Worm (Caenorhabditis elegans) whole organism, L1 larva: ENCODE measurements around the gene ZK829.7.

Experiments
- blmp-1 ChIP-seq: fragments of 150-350 bp; optimal IDR thresholded peaks from 2 replicates; lab custom pipeline; 2014; ENCODE audit warnings: missing biosample characterization, missing genetic modification characterization
- dpl-1 ChIP-seq, 3 experiments: fragments of 150-350 bp in 2 of 3; sonication (generic microtip) in 1 of 3; optimal IDR thresholded peaks; 2 replicates each; lab custom pipeline; 2014 to 2017; ENCODE audit warnings: missing biosample characterization in 3 of 3, missing genetic modification characterization in 3 of 3, missing genetic modification reagents in 3 of 3
- elt-2 ChIP-seq: sonication (generic microtip); optimal IDR thresholded peaks from 2 replicates; lab custom pipeline; 2016; ENCODE audit warnings: missing genetic modification characterization, mild to moderate bottlenecking, inconsistent platforms, missing compliant biosample characterization, missing genetic modification reagents
- fkh-8 ChIP-seq: sonication (generic microtip); optimal IDR thresholded peaks from 2 replicates; lab custom pipeline; 2016; ENCODE audit warnings: mild to moderate bottlenecking, missing genetic modification characterization, missing compliant biosample characterization
- lin-15B ChIP-seq: fragments of 150-350 bp; sonication (generic microtip); optimal IDR thresholded peaks from 3 replicates; lab custom pipeline; 2014; ENCODE audit warnings: missing biosample characterization, missing genetic modification characterization
- mdl-1 ChIP-seq, 2 experiments: fragments of 150-350 bp; optimal IDR thresholded peaks; 2 replicates each; lab custom pipeline; 2014 to 2017; ENCODE audit warnings: missing biosample characterization in 2 of 2, missing genetic modification characterization in 2 of 2, inconsistent platforms in 1 of 2
- nhr-28 ChIP-seq: fragments of 150-350 bp; optimal IDR thresholded peaks from 2 replicates; lab custom pipeline; 2014; ENCODE audit warnings: missing biosample characterization, missing genetic modification characterization
- pqm-1 ChIP-seq: sonication (generic microtip); optimal IDR thresholded peaks from 3 replicates; lab custom pipeline; 2017; ENCODE audit warnings: missing biosample characterization, missing genetic modification characterization
- snpc-4 ChIP-seq: fragments of 150-350 bp; optimal IDR thresholded peaks from 2 replicates; lab custom pipeline; 2014; ENCODE audit warnings: missing biosample characterization, missing genetic modification characterization
- sox-4 ChIP-seq: sonication (generic microtip); optimal IDR thresholded peaks from 2 replicates; lab custom pipeline; 2016; ENCODE audit warnings: missing genetic modification characterization, missing compliant biosample characterization
- zag-1 ChIP-seq: fragments of 150-350 bp; optimal IDR thresholded peaks from 2 replicates; lab custom pipeline; 2014; ENCODE audit warnings: missing biosample characterization, missing genetic modification characterization

ce11 chrIV:12010859-12011258 lies 49.5 kb upstream of the ZK829.7 start, which contains the start of the genes ZK617.26 and unc-22:
- no peak for TF ChIP-seq mdl-1 (tag; optimal IDR thresholded peaks at IDR 0.05; lab: Kevin White, UChicago)
- TF ChIP-seq pqm-1: no peak
- no peak for TF ChIP-seq lin-15B
- no peak for TF ChIP-seq dpl-1 (GFP tag; optimal IDR thresholded peaks at IDR 0.05; lab: Kevin White, UChicago)
- no peak for TF ChIP-seq sox-4
- TF ChIP-seq nhr-28 (tag; lab: Kevin White, UChicago): no peak
- no peak for TF ChIP-seq blmp-1 (tag; lab: Kevin White, UChicago)
- TF ChIP-seq fkh-8 (tag; lab: Kevin White, UChicago): no peak
- no peak for TF ChIP-seq elt-2
- TF ChIP-seq snpc-4 (tag; lab: Kevin White, UChicago): no peak
- TF ChIP-seq zag-1 (tag; lab: Kevin White, UChicago): no peak
